Worm (Caenorhabditis elegans) whole organism, young adult: ENCODE results near the gene F35C11.3.

Source experiments
- B0035.1 ChIP-seq: sonication (generic microtip); optimal IDR thresholded peaks from 2 replicates; lab custom pipeline; 2016; ENCODE audit warnings: missing genetic modification characterization, mild to moderate bottlenecking, missing compliant biosample characterization, missing genotype, missing genetic modification reagents
- C17E4.6 ChIP-seq: fragments of 200-800 bp; sonication (Bioruptor generic); IDR thresholded peaks from 2 replicates; pipeline ENCODE4 v1.3.6; 2022; ENCODE audit warnings: missing genetic modification reagents, missing genetic modification characterization, missing compliant biosample characterization
- D2030.7 ChIP-seq: fragments of 200-800 bp; sonication (Bioruptor generic); IDR thresholded peaks from 2 replicates; pipeline ENCODE4 v1.3.6; 2022; ENCODE audit warnings: missing genetic modification reagents, missing genetic modification characterization, missing compliant biosample characterization
- F33H1.4 ChIP-seq: fragments of 200-800 bp; sonication (Bioruptor generic); IDR thresholded peaks from 2 replicates; pipeline ENCODE4 v1.3.6; 2022; ENCODE audit warnings: missing genetic modification reagents, missing genetic modification characterization, missing compliant biosample characterization
- F57C9.4 ChIP-seq: sonication (generic microtip); optimal IDR thresholded peaks from 2 replicates; lab custom pipeline; 2017; ENCODE audit warnings: mild to moderate bottlenecking, missing genetic modification characterization, missing compliant biosample characterization
- T07F8.4 ChIP-seq: sonication (generic microtip); optimal IDR thresholded peaks from 2 replicates; lab custom pipeline; 2016; ENCODE audit warnings: mild to moderate bottlenecking, missing genetic modification characterization, moderate library complexity, missing compliant biosample characterization
- T26A5.8 ChIP-seq: sonication (generic microtip); optimal IDR thresholded peaks from 2 replicates; lab custom pipeline; 2016; ENCODE audit warnings: missing genetic modification characterization, missing compliant biosample characterization
- Y53F4B.3 ChIP-seq: fragments of 200-800 bp; sonication (Bioruptor generic); IDR thresholded peaks from 2 replicates; pipeline ENCODE4 v1.3.6; 2022; ENCODE audit warnings: missing genetic modification reagents, missing genetic modification characterization, missing compliant biosample characterization
- Y79H2A.3 ChIP-seq: fragments of 200-800 bp; sonication (Bioruptor generic); conservative IDR thresholded peaks from 2 replicates; pipeline ENCODE4 v1.3.6; 2022; ENCODE audit warnings: missing genetic modification reagents, missing genetic modification characterization, missing compliant biosample characterization
- ama-1 ChIP-seq, 3 experiments: fragments of 150-350 bp in 1 of 3; sonication (generic microtip) in 2 of 3; optimal IDR thresholded peaks; 2 replicates each; lab custom pipeline; 2014 to 2018; ENCODE audit warnings: missing biosample characterization in 2 of 3, missing genetic modification characterization in 2 of 3, missing genetic modification reagents in 2 of 3
- aptf-2 ChIP-seq: fragments of 200-800 bp; sonication (Bioruptor generic); conservative IDR thresholded peaks from 2 replicates; pipeline ENCODE4 v1.3.6; 2022; ENCODE audit warnings: missing genetic modification reagents, missing genetic modification characterization, missing compliant biosample characterization
- aptf-3 ChIP-seq: fragments of 200-800 bp; sonication (Bioruptor generic); IDR thresholded peaks from 2 replicates; pipeline ENCODE4 v1.3.6; 2022; ENCODE audit warnings: missing genetic modification characterization, missing compliant biosample characterization
- atf-7 ChIP-seq: sonication (generic microtip); optimal IDR thresholded peaks from 2 replicates; lab custom pipeline; 2017; ENCODE audit warnings: mild to moderate bottlenecking, missing genetic modification characterization, missing compliant biosample characterization
- athp-1 ChIP-seq: sonication (generic microtip); optimal IDR thresholded peaks from 2 replicates; lab custom pipeline; 2017; ENCODE audit warnings: mild to moderate bottlenecking, missing genetic modification characterization, missing compliant biosample characterization
- cebp-1 ChIP-seq, 2 experiments: fragments of 200-800 bp in 1 of 2; sonication (Bioruptor generic) in 1 of 2; sonication (generic microtip) in 1 of 2; IDR thresholded peaks in 1 of 2; optimal IDR thresholded peaks in 1 of 2; 2 replicates each; pipeline versions ENCODE4 v1.3.6 to Lab custom; 2017 to 2022; ENCODE audit warnings: missing compliant biosample characterization in 2 of 2, missing genetic modification characterization in 2 of 2, mild to moderate bottlenecking in 1 of 2, missing genetic modification reagents in 1 of 2, moderate library complexity in 1 of 2
- ceh-100 ChIP-seq: fragments of 200-800 bp; sonication (Bioruptor generic); IDR thresholded peaks from 2 replicates; pipeline ENCODE4 v1.3.6; 2022; ENCODE audit warnings: missing genetic modification reagents, missing genetic modification characterization, missing compliant biosample characterization
- ceh-40 ChIP-seq: fragments of 200-800 bp; sonication (Bioruptor generic); IDR thresholded peaks from 2 replicates; pipeline ENCODE4 v1.3.6; 2022; ENCODE audit warnings: missing genetic modification characterization, missing compliant biosample characterization
- ceh-79 ChIP-seq: sonication (generic microtip); optimal IDR thresholded peaks from 2 replicates; lab custom pipeline; 2017; ENCODE audit warnings: mild to moderate bottlenecking, missing genetic modification characterization, missing compliant biosample characterization
- die-1 ChIP-seq: sonication (generic microtip); optimal IDR thresholded peaks from 2 replicates; lab custom pipeline; 2016; ENCODE audit warnings: missing genotype, mild to moderate bottlenecking, missing genetic modification characterization, missing compliant biosample characterization
- dpl-1 ChIP-seq: fragments of 150-350 bp; optimal IDR thresholded peaks from 2 replicates; lab custom pipeline; 2014; ENCODE audit warnings: missing biosample characterization, missing genetic modification reagents, missing genetic modification characterization
- egl-44 ChIP-seq: fragments of 200-800 bp; sonication (Bioruptor generic); IDR thresholded peaks from 2 replicates; pipeline ENCODE4 v1.3.6; 2022; ENCODE audit warnings: missing genetic modification reagents, missing genetic modification characterization, missing compliant biosample characterization
- fkh-3 ChIP-seq: sonication (generic microtip); optimal IDR thresholded peaks from 2 replicates; lab custom pipeline; 2016; ENCODE audit warnings: mild to moderate bottlenecking, missing genetic modification characterization, missing compliant biosample characterization
- hlh-12 ChIP-seq: sonication (generic microtip); optimal IDR thresholded peaks from 2 replicates; lab custom pipeline; 2016; ENCODE audit warnings: missing genetic modification characterization, missing compliant biosample characterization
- hmg-20 ChIP-seq: fragments of 200-800 bp; sonication (Bioruptor generic); IDR thresholded peaks from 2 replicates; pipeline ENCODE4 v1.3.6; 2022; ENCODE audit warnings: missing genetic modification reagents, missing genetic modification characterization, missing compliant biosample characterization
- hsf-1 ChIP-seq: fragments of 200-800 bp; sonication (Bioruptor generic); IDR thresholded peaks from 2 replicates; pipeline ENCODE4 v1.3.6; 2022; ENCODE audit warnings: missing genetic modification reagents, missing genetic modification characterization, missing compliant biosample characterization
- lin-35 ChIP-seq, 3 experiments: fragments of 150-350 bp in 2 of 3; sonication (generic microtip) in 1 of 3; optimal IDR thresholded peaks; 2 replicates each; lab custom pipeline; 2014 to 2018; ENCODE audit warnings: missing biosample characterization in 3 of 3, missing genetic modification characterization in 3 of 3, missing genetic modification reagents in 3 of 3
- lin-40 ChIP-seq: sonication (generic microtip); optimal IDR thresholded peaks from 2 replicates; lab custom pipeline; 2016; ENCODE audit warnings: missing genetic modification characterization, mild to moderate bottlenecking, missing compliant biosample characterization, missing genotype, missing genetic modification reagents
- lsy-27 ChIP-seq: sonication (generic microtip); optimal IDR thresholded peaks from 2 replicates; lab custom pipeline; 2017; ENCODE audit warnings: missing genetic modification characterization, mild to moderate bottlenecking, missing compliant biosample characterization, antibody characterized with exemption, missing genotype, borderline replicate concordance; ENCODE audit not compliant: insufficient read depth
- madf-3 ChIP-seq: fragments of 200-800 bp; sonication (Bioruptor generic); IDR thresholded peaks from 2 replicates; pipeline ENCODE4 v1.3.6; 2022; ENCODE audit warnings: missing genetic modification reagents, missing genetic modification characterization, missing compliant biosample characterization
- mxl-1 ChIP-seq: sonication (generic microtip); optimal IDR thresholded peaks from 2 replicates; lab custom pipeline; 2016; ENCODE audit warnings: missing genetic modification characterization, missing compliant biosample characterization
- nfya-1 ChIP-seq: sonication (generic microtip); optimal IDR thresholded peaks from 2 replicates; lab custom pipeline; 2017; ENCODE audit warnings: antibody characterized with exemption, missing compliant biosample characterization, missing genetic modification characterization, borderline replicate concordance; ENCODE audit not compliant: insufficient read depth
- rec-8 ChIP-seq, 2 experiments: sonication (generic microtip); optimal IDR thresholded peaks; 2 replicates each; lab custom pipeline; 2016; ENCODE audit warnings: mild to moderate bottlenecking in 2 of 2, missing genetic modification characterization in 2 of 2, missing genetic modification reagents in 2 of 2, missing genotype in 2 of 2, missing biosample characterization in 1 of 2, missing compliant biosample characterization in 1 of 2, moderate library complexity in 1 of 2
- snpc-1.3 ChIP-seq: sonication (generic microtip); optimal IDR thresholded peaks from 2 replicates; lab custom pipeline; 2017; ENCODE audit warnings: missing genetic modification characterization, mild to moderate bottlenecking, missing compliant biosample characterization, antibody characterized with exemption, moderate library complexity, missing genotype, missing genetic modification reagents; ENCODE audit not compliant: insufficient read depth
- sptf-2 ChIP-seq: fragments of 200-800 bp; sonication (Bioruptor generic); optimal IDR thresholded peaks from 2 replicates; lab custom pipeline; 2018; ENCODE audit warnings: mild to moderate bottlenecking, missing genetic modification characterization, missing compliant biosample characterization
- tbx-9 ChIP-seq: sonication (generic microtip); optimal IDR thresholded peaks from 2 replicates; lab custom pipeline; 2016; ENCODE audit warnings: borderline replicate concordance, missing genetic modification characterization, inconsistent platforms, missing compliant biosample characterization
- unc-62 ChIP-seq: fragments of 150-350 bp; optimal IDR thresholded peaks from 2 replicates; lab custom pipeline; 2014; ENCODE audit warnings: missing biosample characterization, missing genetic modification reagents, missing genetic modification characterization
- xnd-1 ChIP-seq: sonication (generic microtip); optimal IDR thresholded peaks from 2 replicates; lab custom pipeline; 2016; ENCODE audit warnings: missing genotype, missing genetic modification reagents, missing genetic modification characterization, missing compliant biosample characterization
- zim-3 ChIP-seq: sonication (generic microtip); optimal IDR thresholded peaks from 2 replicates; lab custom pipeline; 2017; ENCODE audit warnings: mild to moderate bottlenecking, missing genetic modification characterization, moderate library complexity, missing compliant biosample characterization
- ztf-22 ChIP-seq: fragments of 200-800 bp; sonication (Bioruptor generic); optimal IDR thresholded peaks from 2 replicates; lab custom pipeline; 2018; ENCODE audit warnings: mild to moderate bottlenecking, missing genetic modification characterization, moderate library complexity, missing compliant biosample characterization
- ztf-26 ChIP-seq: sonication (generic microtip); optimal IDR thresholded peaks from 2 replicates; lab custom pipeline; 2017; ENCODE audit warnings: missing genetic modification characterization, missing compliant biosample characterization

Gene F35C11.3

ce11 chrII:8276057-8276456 lies 29.5 kb downstream of the F35C11.3 start, which contains the start of the genes gei-14 and slc-25A32 (continued):
- no peak for TF ChIP-seq ceh-40 (GFP tag; lab: Robert Waterston, UW)
- TF ChIP-seq C17E4.6 (GFP tag; lab: Robert Waterston, UW) = no peak
- TF ChIP-seq F33H1.4 (GFP tag; lab: Robert Waterston, UW) = peak; percentile 92
- no peak for TF ChIP-seq unc-62 (GFP tag; lab: Kevin White, UChicago)
- no peak for TF ChIP-seq ceh-79 (tag; lab: Kevin White, UChicago)
- TF ChIP-seq hmg-20 (GFP tag; lab: Robert Waterston, UW) = no peak
- peak; percentile 43 for TF ChIP-seq athp-1 (tag; lab: Kevin White, UChicago)
- TF ChIP-seq dpl-1 = peak; percentile 83
- TF ChIP-seq xnd-1 (tag; lab: Kevin White, UChicago) = peak; percentile 75
- TF ChIP-seq zim-3 (tag; lab: Kevin White, UChicago) = no peak
- TF ChIP-seq ceh-100 = 0 out of 2 replicates have a peak, but pooled peaks have one; percentile 31
- no peak for TF ChIP-seq ztf-26 (tag; lab: Kevin White, UChicago)
- no peak for TF ChIP-seq aptf-3 (GFP tag; lab: Robert Waterston, UW)
- TF ChIP-seq die-1 (tag; lab: Kevin White, UChicago) = no peak
- no peak for TF ChIP-seq egl-44
- no peak for TF ChIP-seq ama-1 (optimal IDR thresholded peaks at IDR 0.05; lab: Kevin White, UChicago)
- TF ChIP-seq ama-1 (GFP tag; optimal IDR thresholded peaks at IDR 0.05; lab: Kevin White, UChicago) = no peak
- TF ChIP-seq fkh-3 (tag; lab: Kevin White, UChicago) = no peak
- TF ChIP-seq sptf-2 = no peak
- TF ChIP-seq rec-8 (tag; optimal IDR thresholded peaks at IDR 0.05; lab: Kevin White, UChicago) = no peak
- no peak for TF ChIP-seq hlh-12 (tag; lab: Kevin White, UChicago)
- no peak for TF ChIP-seq Y53F4B.3 (GFP tag; lab: Robert Waterston, UW)
- no peak for TF ChIP-seq ztf-22 (GFP tag; lab: Kevin White, UChicago)
- TF ChIP-seq mxl-1 = no peak
- TF ChIP-seq madf-3 (GFP tag; lab: Robert Waterston, UW) = peak; percentile 73; the same call in 1 of the 2 replicates
- TF ChIP-seq T07F8.4 (tag; lab: Kevin White, UChicago) = no peak
- peak; percentile 58 for TF ChIP-seq D2030.7 (GFP tag; lab: Robert Waterston, UW)
- TF ChIP-seq tbx-9 = no peak
- no peak for TF ChIP-seq F57C9.4 (tag; lab: Kevin White, UChicago)
- TF ChIP-seq lsy-27 = no peak
- TF ChIP-seq T26A5.8 = no peak
- TF ChIP-seq nfya-1 (tag; lab: Kevin White, UChicago) = no peak
- TF ChIP-seq hsf-1 (GFP tag; lab: Robert Waterston, UW) = peak; percentile 64; the same call in 1 of the 2 replicates
- TF ChIP-seq Y79H2A.3 = no peak
- TF ChIP-seq aptf-2 (GFP tag; lab: Robert Waterston, UW) = no peak
- TF ChIP-seq snpc-1.3 (tag; lab: Kevin White, UChicago) = no peak
- no peak for TF ChIP-seq B0035.1
- no peak for TF ChIP-seq atf-7 (tag; lab: Kevin White, UChicago)
- TF ChIP-seq lin-40 (tag; lab: Kevin White, UChicago) = no peak
- TF ChIP-seq cebp-1 (GFP tag; IDR thresholded peaks at IDR 0.05; lab: Robert Waterston, UW) = no peak
- peak; percentile 30 for TF ChIP-seq cebp-1 (tag; optimal IDR thresholded peaks at IDR 0.05; lab: Kevin White, UChicago)
- peak; percentile 50 to 75 (median 65) for TF ChIP-seq lin-35 (GFP tag; optimal IDR thresholded peaks at IDR 0.05; lab: Kevin White, UChicago)
